Worm (Caenorhabditis elegans): Measurements from ENCODE around the gene C17H12.5.
A peak's percentile ranks its signal among the peaks of the same experiment; 100 is the strongest.
"Not testable (repeated sequence)": the region's sequence is repeated elsewhere in the genome, so short reads cannot be mapped to it uniquely, and the experiment has no call there.

The C17H12.5 gene

DNA sequence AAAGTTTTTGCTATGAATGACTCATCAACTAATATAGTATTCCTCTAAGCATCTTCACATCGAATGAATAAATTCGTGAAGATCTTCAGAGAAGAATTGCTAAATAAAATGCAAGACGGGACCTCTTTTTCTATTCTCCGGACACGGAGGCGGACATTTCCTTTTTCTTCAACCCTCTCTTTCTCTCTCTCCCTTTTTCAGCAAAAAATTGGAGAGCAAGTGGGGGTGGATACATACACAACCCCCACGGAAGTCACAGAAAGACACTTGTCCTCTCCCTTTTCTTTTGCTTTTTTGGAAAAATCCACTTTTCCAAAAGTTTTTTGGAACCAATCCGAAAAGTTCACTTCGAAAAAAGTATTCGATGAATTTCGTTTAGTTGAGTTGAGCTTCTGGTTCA lies 17.3 kb upstream of the C17H12.5 start:
- no peak for TF ChIP-seq unc-30 (tag; optimal IDR thresholded peaks at IDR 0.05)
- TF ChIP-seq unc-86 (tag; optimal IDR thresholded peaks at IDR 0.05): peak; percentile 50
- TF ChIP-seq ces-1 (GFP tag; optimal IDR thresholded peaks at IDR 0.05): peak; percentile 28
- peak in 1 of 3 experiments; percentile 29 for TF ChIP-seq ceh-82 (tag; optimal IDR thresholded peaks at IDR 0.05)
- no peak for TF ChIP-seq unc-62 (GFP tag; optimal IDR thresholded peaks at IDR 0.05)
- no peak for TF ChIP-seq nhr-20 (tag; optimal IDR thresholded peaks at IDR 0.05)
- no peak for TF ChIP-seq fkh-4 (tag; optimal IDR thresholded peaks at IDR 0.05; ENCODE audit: borderline replicate concordance)
- no peak for TF ChIP-seq snpc-4 (tag; optimal IDR thresholded peaks at IDR 0.05)
- peak; percentile 83 for TF ChIP-seq lin-14 (GFP tag; optimal IDR thresholded peaks at IDR 0.05)
- TF ChIP-seq nhr-71 (tag; optimal IDR thresholded peaks at IDR 0.05): peak; percentile 10
- TF ChIP-seq isw-1 (GFP tag; IDR thresholded peaks at IDR 0.05): peak; percentile 10; the same call in 1 of the 2 replicates
- TF ChIP-seq lsy-2 (tag; optimal IDR thresholded peaks at IDR 0.05): peak in 1 of 2 experiments; percentile 19
- no peak for TF ChIP-seq efl-1 (optimal IDR thresholded peaks at IDR 0.05)
- no peak for TF ChIP-seq efl-1 (GFP tag; optimal IDR thresholded peaks at IDR 0.05 in 1 of 2)
- TF ChIP-seq fkh-10 (GFP tag; optimal IDR thresholded peaks at IDR 0.05): peak; percentile 86

DNA sequence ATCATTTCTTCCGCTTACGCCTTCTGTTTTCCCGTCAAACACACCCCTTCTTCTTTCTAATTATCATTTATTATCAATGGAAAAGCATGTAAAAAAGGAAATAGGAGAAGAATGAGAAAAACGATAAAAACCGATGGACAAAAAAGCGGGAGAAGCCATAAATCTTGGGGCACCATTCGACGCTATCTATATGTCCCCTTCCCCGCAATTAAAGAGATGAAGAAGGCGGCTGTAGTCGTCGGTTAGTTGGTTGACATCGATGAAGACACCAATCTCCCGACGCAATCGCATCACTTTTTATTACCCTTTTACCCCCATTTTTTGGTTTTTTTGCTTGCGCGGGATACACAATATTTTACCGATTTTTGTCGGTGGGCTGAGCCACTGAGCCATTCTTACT lies 16.2 kb upstream of the C17H12.5 start:
- TF ChIP-seq mab-9 (GFP tag; IDR thresholded peaks at IDR 0.05): 0 out of 2 replicates have a peak, but pooled peaks have one; percentile 8
- TF ChIP-seq blmp-1 (tag; optimal IDR thresholded peaks at IDR 0.05): peak; percentile 47
- TF ChIP-seq elt-3 (tag; optimal IDR thresholded peaks at IDR 0.05): peak in 1 of 6 experiments; percentile 14
- no peak for TF ChIP-seq pqm-1 (tag; optimal IDR thresholded peaks at IDR 0.05)
- no peak for TF ChIP-seq hlh-17 (GFP tag; optimal IDR thresholded peaks at IDR 0.05; ENCODE audit: borderline replicate concordance)

ce11 chrIV:6832194-6832593 lies 14.7 kb upstream of the C17H12.5 start:
- TF ChIP-seq C04F5.9 (tag; optimal IDR thresholded peaks at IDR 0.05) (no peak), unc-86 (tag; optimal IDR thresholded peaks at IDR 0.05) (no peak), dsc-1 (tag; optimal IDR thresholded peaks at IDR 0.05) (no peak), ztf-4 (tag; optimal IDR thresholded peaks at IDR 0.05) (no peak), ztf-11 (tag; optimal IDR thresholded peaks at IDR 0.05) (no peak), nhr-12 (tag; optimal IDR thresholded peaks at IDR 0.05) (no peak), pax-3 (tag; optimal IDR thresholded peaks at IDR 0.05) (no peak), jun-1 (tag; optimal IDR thresholded peaks at IDR 0.05) (no peak), skn-1 (tag; optimal IDR thresholded peaks at IDR 0.05) (no peak), ceh-88 (GFP tag; IDR thresholded peaks at IDR 0.05) (no peak), aly-2 (tag; optimal IDR thresholded peaks at IDR 0.05) (no peak), lin-35 (GFP tag; optimal IDR thresholded peaks at IDR 0.05) (no peak), lin-39 (tag; optimal IDR thresholded peaks at IDR 0.05) (no peak), swsn-7 (tag; optimal IDR thresholded peaks at IDR 0.05) (no peak), mab-9 (GFP tag; IDR thresholded peaks at IDR 0.05) (no peak), mdl-1 (tag; optimal IDR thresholded peaks at IDR 0.05) (no peak), F16B12.6 (tag; optimal IDR thresholded peaks at IDR 0.05) (no peak)

DNA sequence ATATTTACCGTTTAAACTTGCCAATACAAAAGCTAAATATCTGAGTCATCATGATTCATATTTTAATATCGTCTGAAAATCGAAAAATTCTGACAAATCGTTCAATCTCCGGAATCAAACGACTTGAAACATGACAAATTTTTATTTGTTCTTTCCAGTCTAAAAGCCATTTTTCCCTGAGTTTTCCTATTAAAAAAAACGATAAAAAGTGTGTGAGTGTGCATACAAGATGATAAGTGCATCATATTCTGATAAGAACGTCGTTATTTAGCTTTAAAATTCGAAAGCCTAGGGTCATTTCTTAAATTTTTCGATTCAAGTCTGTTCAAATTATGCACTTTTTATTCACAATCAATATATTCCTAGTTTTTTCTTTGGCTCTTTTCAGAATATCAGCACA lies 12.4 kb upstream of the C17H12.5 start, which contains the start of gene H20E11.1:
Gene H20E11.1 (plus strand): TSS at position 244 of the 400 bp plus-strand sequence.
- TF ChIP-seq lir-3 (tag; optimal IDR thresholded peaks at IDR 0.05; ENCODE audit: poor library complexity): no peak
- TF ChIP-seq elt-2 (tag; optimal IDR thresholded peaks at IDR 0.05): peak; percentile 52

DNA sequence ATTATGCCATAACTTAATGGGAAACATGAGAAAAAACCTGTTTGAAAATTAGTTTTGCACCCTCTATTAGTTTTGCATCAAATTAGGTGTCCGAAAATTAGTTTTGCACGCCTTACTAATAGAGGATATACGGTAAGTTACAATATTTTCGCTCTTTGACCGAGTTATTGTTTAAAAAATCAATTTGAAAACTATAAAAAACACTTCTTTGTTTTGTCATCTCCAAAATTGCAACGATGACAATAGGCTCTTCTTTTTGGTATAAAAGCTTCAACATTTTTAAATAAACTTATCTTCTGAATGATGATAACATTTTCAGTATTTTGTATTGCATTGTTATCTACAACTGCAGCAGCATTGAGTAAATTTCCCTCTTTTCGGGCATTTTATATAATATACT lies 10.0 kb upstream of the C17H12.5 start, which contains the start of gene H20E11.2:
Gene H20E11.2 (plus strand): TSS at position 301 of the 400 bp plus-strand sequence.
- not testable (repeated sequence) for TF ChIP-seq nhr-28, skn-1, zag-1 (tag; optimal IDR thresholded peaks at IDR 0.05)
